Worm (Caenorhabditis elegans): ENCODE data around the gene srj-50.

- TF ChIP-seq B0310.2 (tag; optimal IDR thresholded peaks at IDR 0.05): no peak
- no peak for TF ChIP-seq tbx-11 (GFP tag; IDR thresholded peaks at IDR 0.05)
- TF ChIP-seq ama-1 (optimal IDR thresholded peaks at IDR 0.05): no peak
- no peak for TF ChIP-seq ceh-36 (tag; optimal IDR thresholded peaks at IDR 0.05)
- no peak for TF ChIP-seq hnd-1 (tag; optimal IDR thresholded peaks at IDR 0.05)
- TF ChIP-seq pes-1 (GFP tag; IDR thresholded peaks at IDR 0.05): no peak
- TF ChIP-seq hmbx-1 (tag; optimal IDR thresholded peaks at IDR 0.05): no peak
- no peak for TF ChIP-seq F13C5.2 (tag; optimal IDR thresholded peaks at IDR 0.05)
Observed at ce11 chrV:2845771-2846170, 13.0 kb downstream of the srj-50 start, which contains the start of gene srj-44.

Measured in whole organism, early embryonic.